Fruit fly (Drosophila melanogaster): ENCODE results near the gene Naa20B.

Gene Naa20B

DNA sequence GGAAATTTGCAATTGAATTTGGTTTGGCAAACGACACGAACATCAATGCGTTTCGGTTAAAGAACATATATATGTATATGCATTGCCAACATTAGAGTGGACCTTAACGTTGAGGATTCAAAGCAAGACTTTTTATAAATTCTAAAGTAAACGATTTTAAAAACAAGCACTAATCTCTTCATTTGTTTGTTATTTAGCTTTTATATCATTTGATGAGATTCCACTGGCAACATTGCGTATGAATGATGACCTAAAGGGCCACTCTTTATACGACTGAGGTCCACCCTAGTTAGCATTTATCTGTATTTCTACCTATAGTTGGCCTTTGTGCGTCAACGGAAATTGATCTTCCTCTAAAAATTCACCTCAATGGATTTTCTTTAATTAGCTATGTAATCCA lies 1.4 kb downstream of the Naa20B start (continued):
- TF ChIP-seq CG10543 (GFP tag; optimal IDR thresholded peaks at IDR 0.05) (no peak), emc (GFP tag; optimal IDR thresholded peaks at IDR 0.05) (no peak), CHES-1-like (GFP tag; optimal IDR thresholded peaks at IDR 0.05) (no peak), dpn (GFP tag; optimal IDR thresholded peaks at IDR 0.05) (peak in 1 of 2 experiments; percentile 12), CG30431 (GFP tag; optimal IDR thresholded peaks at IDR 0.05) (no peak), HmgD (GFP tag; optimal IDR thresholded peaks at IDR 0.05) (no peak), B-H1 (GFP tag; IDR thresholded peaks at IDR 0.05) (0 out of 3 replicates have a peak, but pooled peaks have one; percentile 18), shn (GFP tag; optimal IDR thresholded peaks at IDR 0.05) (no peak), CG3847 (GFP tag; IDR thresholded peaks at IDR 0.05) (no peak), fd3F (GFP tag; optimal IDR thresholded peaks at IDR 0.05) (no peak), luna (GFP tag; optimal IDR thresholded peaks at IDR 0.05) (no peak), Antp (GFP tag; optimal IDR thresholded peaks at IDR 0.05) (no peak), ab (GFP tag; optimal IDR thresholded peaks at IDR 0.05) (no peak), CG10959 (GFP tag; IDR thresholded peaks at IDR 0.05) (no peak), tap (tag; optimal IDR thresholded peaks at IDR 0.05) (peak; percentile 43), CG9215 (GFP tag; IDR thresholded peaks at IDR 0.05) (no peak), CG15269 (tag; optimal IDR thresholded peaks at IDR 0.05) (no peak), phol (tag; optimal IDR thresholded peaks at IDR 0.05) (no peak), unpg (GFP tag; optimal IDR thresholded peaks at IDR 0.05) (peak; percentile 62), ham (GFP tag; IDR thresholded peaks at IDR 0.05) (no peak), BtbVII (GFP tag; optimal IDR thresholded peaks at IDR 0.05) (no peak), Aef1 (GFP tag; IDR thresholded peaks at IDR 0.05) (no peak), oc (tag; optimal IDR thresholded peaks at IDR 0.05) (no peak), CG2712 (tag; optimal IDR thresholded peaks at IDR 0.05) (peak; percentile 50), CG11398 (GFP tag; optimal IDR thresholded peaks at IDR 0.05) (no peak), CG30403 (GFP tag; optimal IDR thresholded peaks at IDR 0.05) (no peak), her (GFP tag; optimal IDR thresholded peaks at IDR 0.05) (no peak), CG6813 (GFP tag; optimal IDR thresholded peaks at IDR 0.05) (no peak), NC2α (GFP tag; optimal IDR thresholded peaks at IDR 0.05) (no peak), CG3407 (GFP tag; optimal IDR thresholded peaks at IDR 0.05) (no peak), CG5245 (GFP tag; optimal IDR thresholded peaks at IDR 0.05) (no peak), Scr (GFP tag; IDR thresholded peaks at IDR 0.05; ENCODE audit: partially characterized antibody) (no peak), Optix (GFP tag; IDR thresholded peaks at IDR 0.05) (no peak), CG7839 (tag; optimal IDR thresholded peaks at IDR 0.05) (peak; percentile 48), chm (GFP tag; IDR thresholded peaks at IDR 0.05) (no peak), org-1 (GFP tag; optimal IDR thresholded peaks at IDR 0.05) (no peak), Dip3 (GFP tag; optimal IDR thresholded peaks at IDR 0.05) (no peak), ro (GFP tag; IDR thresholded peaks at IDR 0.05) (no peak), ase (GFP tag; IDR thresholded peaks at IDR 0.05) (no peak), CoRest (tag; optimal IDR thresholded peaks at IDR 0.05) (no peak), CG4820 (GFP tag; optimal IDR thresholded peaks at IDR 0.05) (no peak), Asciz (GFP tag; optimal IDR thresholded peaks at IDR 0.05) (peak; percentile 7), CG15514 (GFP tag; optimal IDR thresholded peaks at IDR 0.05) (no peak), CG12391 (tag; optimal IDR thresholded peaks at IDR 0.05) (no peak), fd96Cb (tag; optimal IDR thresholded peaks at IDR 0.05) (peak; percentile 19), CG18262 (tag; optimal IDR thresholded peaks at IDR 0.05) (no peak), Sry-δ (GFP tag; optimal IDR thresholded peaks at IDR 0.05) (no peak), dysf (GFP tag; IDR thresholded peaks at IDR 0.05) (no peak), pho (GFP tag; optimal IDR thresholded peaks at IDR 0.05) (no peak), CG9727 (GFP tag; optimal IDR thresholded peaks at IDR 0.05) (no peak), CG3065 (GFP tag; optimal IDR thresholded peaks at IDR 0.05) (no peak), fu2 (GFP tag; optimal IDR thresholded peaks at IDR 0.05) (no peak), CG32532 (GFP tag; IDR thresholded peaks at IDR 0.05) (peak; percentile 40; the same call in 1 of the 2 replicates)

Measured in whole organism, embryonic.